Worm (Caenorhabditis elegans) whole organism, L3 larva: ENCODE data around the gene ufl-1.
A peak's percentile ranks its signal among the peaks of the same experiment; 100 is the strongest.

Experiments used
- R02D3.7 ChIP-seq: fragments of 150-350 bp; optimal IDR thresholded peaks from 2 replicates; lab custom pipeline; 2014; ENCODE audit warnings: missing biosample characterization, missing genetic modification characterization
- ZK546.5 ChIP-seq: sonication (generic microtip); optimal IDR thresholded peaks from 2 replicates; lab custom pipeline; 2017; ENCODE audit warnings: missing biosample characterization, missing genetic modification characterization
- aly-2 ChIP-seq: fragments of 150-350 bp; optimal IDR thresholded peaks from 2 replicates; lab custom pipeline; 2014; ENCODE audit warnings: missing biosample characterization, missing genetic modification characterization
- ama-1 ChIP-seq: fragments of 150-350 bp; optimal IDR thresholded peaks from 2 replicates; lab custom pipeline; 2018
- ceh-28 ChIP-seq: fragments of 150-350 bp; optimal IDR thresholded peaks from 2 replicates; lab custom pipeline; 2014; ENCODE audit warnings: missing biosample characterization, missing genetic modification reagents, missing genetic modification characterization
- ceh-82 ChIP-seq: fragments of 150-350 bp; optimal IDR thresholded peaks from 2 replicates; lab custom pipeline; 2014; ENCODE audit warnings: missing biosample characterization, missing genetic modification characterization
- ceh-9 ChIP-seq: sonication (generic microtip); optimal IDR thresholded peaks from 2 replicates; lab custom pipeline; 2018; ENCODE audit warnings: missing biosample characterization, missing genetic modification characterization
- daf-12 ChIP-seq: fragments of 150-350 bp; optimal IDR thresholded peaks from 2 replicates; lab custom pipeline; 2014; ENCODE audit warnings: missing biosample characterization, missing genetic modification reagents, missing genetic modification characterization
- egl-27 ChIP-seq: sonication (generic microtip); optimal IDR thresholded peaks from 4 replicates; lab custom pipeline; 2017; ENCODE audit warnings: missing biosample characterization, missing genetic modification reagents, missing genetic modification characterization
- egl-5 ChIP-seq: fragments of 150-350 bp; optimal IDR thresholded peaks from 2 replicates; lab custom pipeline; 2017; ENCODE audit warnings: missing biosample characterization, missing genetic modification reagents, missing genetic modification characterization, inconsistent platforms
- elt-1 ChIP-seq: fragments of 150-350 bp; optimal IDR thresholded peaks from 2 replicates; lab custom pipeline; 2014; ENCODE audit warnings: missing biosample characterization, missing genetic modification characterization
- elt-2 ChIP-seq: sonication (generic microtip); optimal IDR thresholded peaks from 2 replicates; lab custom pipeline; 2016; ENCODE audit warnings: missing genetic modification reagents, mild to moderate bottlenecking, missing genetic modification characterization, missing compliant biosample characterization
- fkh-2 ChIP-seq: fragments of 150-350 bp; optimal IDR thresholded peaks from 2 replicates; lab custom pipeline; 2014; ENCODE audit warnings: missing biosample characterization, missing genetic modification reagents, missing genetic modification characterization
- fos-1 ChIP-seq: fragments of 150-350 bp; optimal IDR thresholded peaks from 2 replicates; lab custom pipeline; 2014; ENCODE audit warnings: missing biosample characterization, missing genetic modification characterization
- hmg-11 ChIP-seq: sonication (generic microtip); optimal IDR thresholded peaks from 2 replicates; lab custom pipeline; 2016; ENCODE audit warnings: missing genetic modification characterization, missing compliant biosample characterization
- lin-15B ChIP-seq: fragments of 150-350 bp; optimal IDR thresholded peaks from 2 replicates; lab custom pipeline; 2014; ENCODE audit warnings: missing biosample characterization, missing genetic modification characterization
- lin-39 ChIP-seq: fragments of 150-350 bp; optimal IDR thresholded peaks from 2 replicates; lab custom pipeline; 2018; ENCODE audit warnings: missing biosample characterization, missing genetic modification reagents, missing genetic modification characterization
- nfya-1 ChIP-seq: sonication (generic microtip); optimal IDR thresholded peaks from 2 replicates; lab custom pipeline; 2017; ENCODE audit warnings: missing genetic modification characterization, mild to moderate bottlenecking, missing compliant biosample characterization, antibody characterized with exemption, moderate library complexity; ENCODE audit not compliant: insufficient read depth
- nhr-12 ChIP-seq: fragments of 150-350 bp; optimal IDR thresholded peaks from 2 replicates; lab custom pipeline; 2014; ENCODE audit warnings: missing biosample characterization, missing genetic modification characterization
- nhr-237 ChIP-seq: fragments of 150-350 bp; optimal IDR thresholded peaks from 2 replicates; lab custom pipeline; 2014; ENCODE audit warnings: missing biosample characterization, missing genetic modification characterization
- nhr-43 ChIP-seq: sonication (generic microtip); optimal IDR thresholded peaks from 2 replicates; lab custom pipeline; 2016; ENCODE audit warnings: mild to moderate bottlenecking, missing genetic modification characterization, missing compliant biosample characterization; ENCODE audit not compliant: poor library complexity, severe bottlenecking
- nhr-67 ChIP-seq: fragments of 150-350 bp; optimal IDR thresholded peaks from 2 replicates; lab custom pipeline; 2014; ENCODE audit warnings: missing biosample characterization, missing genetic modification characterization
- pha-4 ChIP-seq: fragments of 150-350 bp; optimal IDR thresholded peaks from 2 replicates; lab custom pipeline; 2014; ENCODE audit warnings: missing biosample characterization, missing genetic modification reagents, missing genetic modification characterization
- pqm-1 ChIP-seq: fragments of 150-350 bp; optimal IDR thresholded peaks from 2 replicates; lab custom pipeline; 2017; ENCODE audit warnings: missing biosample characterization, missing genetic modification characterization, inconsistent platforms
- sea-2 ChIP-seq: fragments of 150-350 bp; sonication (generic microtip); optimal IDR thresholded peaks from 4 replicates; lab custom pipeline; 2014; ENCODE audit warnings: missing biosample characterization, missing genetic modification reagents, missing genetic modification characterization
- skn-1 ChIP-seq: fragments of 150-350 bp; optimal IDR thresholded peaks from 2 replicates; lab custom pipeline; 2014; ENCODE audit warnings: missing biosample characterization, missing genetic modification characterization
- tbx-2 ChIP-seq: sonication (generic microtip); optimal IDR thresholded peaks from 2 replicates; lab custom pipeline; 2016; ENCODE audit warnings: mild to moderate bottlenecking, missing genetic modification characterization, missing compliant biosample characterization
- unc-62 ChIP-seq: fragments of 150-350 bp; sonication (generic microtip); optimal IDR thresholded peaks from 4 replicates; lab custom pipeline; 2014; ENCODE audit warnings: missing biosample characterization, missing genetic modification reagents, missing genetic modification characterization
- zag-1 ChIP-seq: fragments of 150-350 bp; optimal IDR thresholded peaks from 2 replicates; lab custom pipeline; 2014; ENCODE audit warnings: missing biosample characterization, missing genetic modification characterization
- ztf-4 ChIP-seq: fragments of 150-350 bp; optimal IDR thresholded peaks from 2 replicates; lab custom pipeline; 2014; ENCODE audit warnings: missing biosample characterization, missing genetic modification characterization

ufl-1 gene

DNA sequence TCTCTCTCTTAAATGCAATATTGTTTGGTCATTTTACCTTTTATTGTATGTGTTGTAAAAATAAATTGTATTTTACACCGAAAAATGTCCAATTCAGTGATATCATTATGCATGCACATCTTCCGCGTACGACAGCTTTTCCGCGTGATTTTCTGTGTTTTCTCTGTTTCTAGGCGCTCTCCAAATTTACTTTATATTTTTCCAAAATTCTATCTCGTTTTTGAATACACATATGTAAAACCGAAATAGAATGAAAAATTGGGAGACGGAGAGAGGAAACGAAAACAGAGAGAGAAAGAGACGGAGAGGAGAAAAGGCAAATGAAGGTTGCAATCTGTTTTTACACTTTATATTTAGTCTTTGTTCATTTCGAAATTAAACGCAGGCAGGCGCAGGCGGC, 20.2 kb downstream of the ufl-1 start (continued):
- TF ChIP-seq ama-1 (lab: Kevin White, UChicago) (no peak), elt-1 (no peak), skn-1 (tag; lab: Kevin White, UChicago) (no peak)

DNA sequence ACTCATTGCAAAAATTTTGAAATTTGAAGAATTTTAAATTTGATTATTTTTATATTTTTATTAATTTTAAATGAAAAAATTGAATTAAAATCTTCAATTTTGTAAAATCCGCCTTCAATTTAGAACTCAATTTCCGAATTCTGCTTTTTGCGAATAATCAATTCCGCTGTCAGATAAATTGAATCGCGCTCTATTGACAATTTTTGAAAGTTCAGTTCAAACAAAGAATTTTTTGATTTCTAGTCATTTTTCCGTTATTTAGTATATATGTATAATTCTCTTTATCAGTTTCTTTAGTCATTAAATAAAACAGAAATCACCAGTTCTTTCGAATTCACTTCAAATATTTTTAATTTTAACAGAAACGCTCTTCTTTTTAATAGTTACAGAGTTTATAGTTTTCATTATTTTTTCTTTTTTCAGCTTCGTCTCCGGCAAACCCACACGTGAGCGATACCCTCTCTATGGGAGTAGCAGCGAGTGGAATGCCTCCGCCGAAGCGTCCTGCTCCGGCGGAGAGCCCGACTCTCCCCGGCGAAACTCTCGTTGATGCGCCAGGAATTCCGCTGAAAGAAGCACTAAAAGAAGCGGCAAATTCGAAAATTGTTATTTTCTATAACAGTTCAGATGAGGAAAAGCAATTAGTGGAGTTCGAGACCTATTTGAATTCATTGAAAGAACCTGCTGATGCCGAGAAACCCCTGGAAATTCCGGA, 23.8 kb downstream of the ufl-1 start:
- TF ChIP-seq fos-1 = no peak
- TF ChIP-seq nhr-43 (tag; lab: Kevin White, UChicago) = no peak
- TF ChIP-seq egl-5 (tag; lab: Kevin White, UChicago) = no peak
- no peak for TF ChIP-seq unc-62
- TF ChIP-seq daf-12 (tag; lab: Kevin White, UChicago) = no peak
- TF ChIP-seq pha-4 (tag; lab: Kevin White, UChicago) = peak; percentile 50
- no peak for TF ChIP-seq zag-1 (tag; lab: Kevin White, UChicago)
- peak; percentile 24 for TF ChIP-seq lin-15B (tag; lab: Kevin White, UChicago)
- TF ChIP-seq elt-1 = no peak
- peak; percentile 18 for TF ChIP-seq nfya-1 (tag; lab: Kevin White, UChicago)
- TF ChIP-seq elt-2 (tag; lab: Kevin White, UChicago) = peak; percentile 18

- TF ChIP-seq ceh-9 (tag; lab: Kevin White, UChicago) = no peak
- no peak for TF ChIP-seq R02D3.7 (tag; lab: Kevin White, UChicago)
- no peak for TF ChIP-seq ztf-4 (tag; lab: Kevin White, UChicago)
- no peak for TF ChIP-seq lin-39
Observed at ce11 chrIV:7012214-7012613, 24.4 kb downstream of the ufl-1 start.

ce11 chrIV:7011728-7012127, 24.9 kb downstream of the ufl-1 start, which contains the start of gene trxr-1:
trxr-1 (plus strand) TSS chrIV:7011954.
- TF ChIP-seq pqm-1 (tag; lab: Kevin White, UChicago) (no peak), ZK546.5 (tag; lab: Kevin White, UChicago) (no peak), hmg-11 (peak; percentile 15), aly-2 (tag; lab: Kevin White, UChicago) (no peak), egl-27 (no peak), tbx-2 (tag; lab: Kevin White, UChicago) (no peak), egl-5 (tag; lab: Kevin White, UChicago) (no peak)

DNA sequence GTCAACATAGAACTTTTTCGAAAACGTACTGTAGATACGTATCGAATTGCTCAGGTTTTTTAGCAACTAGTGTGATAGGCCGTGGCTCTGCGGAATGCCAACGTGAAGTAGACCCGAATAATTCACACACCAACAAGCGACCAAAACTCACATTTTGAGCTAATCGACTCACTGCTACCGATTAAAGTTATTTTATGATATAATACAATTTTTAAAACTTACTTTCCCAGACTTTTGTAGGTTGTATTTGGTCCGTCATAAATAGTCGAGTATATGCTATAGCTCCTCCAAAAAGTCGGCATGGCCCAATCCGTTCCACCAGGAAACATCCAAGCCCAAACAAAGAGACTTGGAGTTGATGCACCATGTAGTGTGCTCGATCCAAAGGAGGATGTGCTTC, 25.8 kb downstream of the ufl-1 start, which contains the start of gene C25A8.1:
Gene C25A8.1, plus strand, starts transcription at position 301 of the 400 bp plus-strand sequence.
- TF ChIP-seq unc-62 = no peak

- TF ChIP-seq sea-2 (GFP tag; lab: Kevin White, UChicago) (no peak), nhr-43 (tag; lab: Kevin White, UChicago) (no peak), nhr-237 (tag; lab: Kevin White, UChicago) (no peak), aly-2 (tag; lab: Kevin White, UChicago) (no peak), fkh-2 (tag; lab: Kevin White, UChicago) (no peak), skn-1 (tag; lab: Kevin White, UChicago) (no peak), nhr-12 (tag; lab: Kevin White, UChicago) (no peak), ceh-28 (tag; lab: Kevin White, UChicago) (no peak), nhr-67 (no peak)
Observed at ce11 chrIV:7010195-7010594, 26.5 kb downstream of the ufl-1 start.

- no peak for TF ChIP-seq nhr-43 (tag; lab: Kevin White, UChicago)
- no peak for TF ChIP-seq ztf-4 (tag; lab: Kevin White, UChicago)
- TF ChIP-seq unc-62 = no peak
- no peak for TF ChIP-seq fos-1
- no peak for TF ChIP-seq ceh-82 (tag; lab: Kevin White, UChicago)
- no peak for TF ChIP-seq daf-12 (tag; lab: Kevin White, UChicago)
- no peak for TF ChIP-seq egl-5 (tag; lab: Kevin White, UChicago)
Observed at ce11 chrIV:7009531-7009930, 27.1 kb downstream of the ufl-1 start, which contains the start of gene C25A8.2. C25A8.2 (plus strand) TSS chrIV:7009831.
